Worm (Caenorhabditis elegans) whole organism, L4 larva: ENCODE data around the gene Y54G2A.15.

ENCODE experiments used
- F26F4.8 ChIP-seq: fragments of 200-800 bp; sonication (Bioruptor generic); conservative IDR thresholded peaks from 2 replicates; pipeline ENCODE4 v1.3.6; 2022; ENCODE audit warnings: missing genetic modification characterization, missing compliant biosample characterization
- F44E2.7 ChIP-seq: fragments of 200-800 bp; sonication (Bioruptor generic); IDR thresholded peaks from 2 replicates; pipeline ENCODE4 v2.1.2; 2022; ENCODE audit warnings: missing genetic modification characterization, missing compliant biosample characterization
- T20F7.1 ChIP-seq: fragments of 200-800 bp; sonication (Bioruptor generic); optimal IDR thresholded peaks from 2 replicates; lab custom pipeline; 2018; ENCODE audit warnings: mild to moderate bottlenecking, missing genetic modification characterization, missing compliant biosample characterization
- Y105C5A.15 ChIP-seq: fragments of 200-800 bp; sonication (Bioruptor generic); IDR thresholded peaks from 2 replicates; pipeline ENCODE4 v1.3.6; 2022; ENCODE audit warnings: missing genetic modification characterization, missing compliant biosample characterization
- Y5F2A.4 ChIP-seq: fragments of 200-800 bp; sonication (Bioruptor generic); optimal IDR thresholded peaks from 2 replicates; lab custom pipeline; 2018; ENCODE audit warnings: mild to moderate bottlenecking, missing genetic modification characterization, missing compliant biosample characterization
- aha-1 ChIP-seq: fragments of 150-350 bp; peaks from one replicate; lab custom pipeline; 2014; ENCODE audit warnings: missing biosample characterization, missing genetic modification characterization
- aly-2 ChIP-seq: sonication (generic microtip); optimal IDR thresholded peaks from 2 replicates; lab custom pipeline; 2018; ENCODE audit warnings: missing biosample characterization, missing genetic modification characterization
- ceh-28 ChIP-seq: fragments of 150-350 bp; optimal IDR thresholded peaks from 2 replicates; lab custom pipeline; 2014; ENCODE audit warnings: missing biosample characterization, missing genetic modification reagents, missing genetic modification characterization
- ceh-44 ChIP-seq: fragments of 200-800 bp; sonication (Bioruptor generic); IDR thresholded peaks from 2 replicates; pipeline ENCODE4 v1.3.6; 2022; ENCODE audit warnings: missing genetic modification reagents, missing genetic modification characterization, missing compliant biosample characterization
- daf-16 ChIP-seq, 3 experiments: sonication (generic microtip); optimal IDR thresholded peaks; 2 replicates each; lab custom pipeline; 2016 to 2017; ENCODE audit warnings: missing genetic modification characterization in 3 of 3, missing genetic modification reagents in 3 of 3, mild to moderate bottlenecking in 2 of 3, missing compliant biosample characterization in 2 of 3, missing biosample characterization in 1 of 3, moderate library complexity in 1 of 3
- daf-19 ChIP-seq: fragments of 200-800 bp; sonication (Bioruptor generic); conservative IDR thresholded peaks from 2 replicates; pipeline ENCODE4 v1.3.6; 2022; ENCODE audit warnings: missing genetic modification characterization, missing compliant biosample characterization
- dmd-6 ChIP-seq: fragments of 200-800 bp; sonication (Bioruptor generic); IDR thresholded peaks from 2 replicates; pipeline ENCODE4 v1.3.6; 2022; ENCODE audit warnings: missing genetic modification reagents, missing genetic modification characterization, missing compliant biosample characterization
- dmd-8 ChIP-seq: fragments of 200-800 bp; sonication (Bioruptor generic); IDR thresholded peaks from 2 replicates; pipeline ENCODE4 v1.3.6; 2022; ENCODE audit warnings: missing genetic modification characterization, missing compliant biosample characterization
- dmd-9 ChIP-seq: fragments of 200-800 bp; sonication (Bioruptor generic); IDR thresholded peaks from 2 replicates; pipeline ENCODE4 v1.3.6; 2022; ENCODE audit warnings: missing genetic modification reagents, missing genetic modification characterization, missing compliant biosample characterization
- dpl-1 ChIP-seq: fragments of 150-350 bp; optimal IDR thresholded peaks from 2 replicates; lab custom pipeline; 2014; ENCODE audit warnings: missing biosample characterization, missing genetic modification reagents, missing genetic modification characterization
- dve-1 ChIP-seq: sonication (generic microtip); optimal IDR thresholded peaks from 2 replicates; lab custom pipeline; 2017; ENCODE audit warnings: antibody characterized with exemption, mild to moderate bottlenecking, missing genetic modification characterization, missing compliant biosample characterization; ENCODE audit not compliant: insufficient read depth
- fkh-10 ChIP-seq: fragments of 150-350 bp; optimal IDR thresholded peaks from 2 replicates; lab custom pipeline; 2014; ENCODE audit warnings: missing biosample characterization, missing genetic modification reagents, missing genetic modification characterization
- gei-8 ChIP-seq: fragments of 200-800 bp; sonication (Bioruptor generic); optimal IDR thresholded peaks from 2 replicates; lab custom pipeline; 2018; ENCODE audit warnings: mild to moderate bottlenecking, missing genetic modification characterization, missing compliant biosample characterization
- hif-1 ChIP-seq, 2 experiments: sonication (generic microtip); optimal IDR thresholded peaks; 2 replicates each; lab custom pipeline; 2016 to 2017; ENCODE audit warnings: missing compliant biosample characterization in 2 of 2, missing genetic modification characterization in 2 of 2, missing genetic modification reagents in 2 of 2, missing genotype in 2 of 2, mild to moderate bottlenecking in 1 of 2
- hlh-11 ChIP-seq: fragments of 200-800 bp; sonication (Bioruptor generic); optimal IDR thresholded peaks from 2 replicates; lab custom pipeline; 2018; ENCODE audit warnings: mild to moderate bottlenecking, missing genetic modification characterization, missing compliant biosample characterization
- hlh-30 ChIP-seq: sonication (generic microtip); optimal IDR thresholded peaks from 2 replicates; lab custom pipeline; 2017; ENCODE audit warnings: antibody characterized with exemption, mild to moderate bottlenecking, missing genetic modification characterization, missing compliant biosample characterization; ENCODE audit not compliant: insufficient read depth
- lin-15B ChIP-seq: fragments of 150-350 bp; sonication (generic microtip); optimal IDR thresholded peaks from 3 replicates; lab custom pipeline; 2014; ENCODE audit warnings: missing biosample characterization, missing genetic modification characterization
- lin-38 ChIP-seq: fragments of 200-800 bp; sonication (Bioruptor generic); IDR thresholded peaks from 2 replicates; pipeline ENCODE4 v1.3.6; 2022; ENCODE audit warnings: missing genetic modification reagents, missing genetic modification characterization, missing compliant biosample characterization
- madf-9 ChIP-seq: fragments of 200-800 bp; sonication (Bioruptor generic); conservative IDR thresholded peaks from 2 replicates; pipeline ENCODE4 v1.3.6; 2022; ENCODE audit warnings: missing genetic modification reagents, missing genetic modification characterization, missing compliant biosample characterization
- mdt-29 ChIP-seq: fragments of 200-800 bp; sonication (Bioruptor generic); IDR thresholded peaks from 2 replicates; pipeline ENCODE4 v1.3.6; 2022; ENCODE audit warnings: missing genetic modification reagents, missing genetic modification characterization, missing compliant biosample characterization
- mes-2 ChIP-seq: sonication (generic microtip); optimal IDR thresholded peaks from 2 replicates; lab custom pipeline; 2016; ENCODE audit warnings: missing genotype, mild to moderate bottlenecking, missing genetic modification characterization, missing compliant biosample characterization; ENCODE audit not compliant: poor library complexity, severe bottlenecking
- mxl-2 ChIP-seq: fragments of 200-800 bp; sonication (Bioruptor generic); conservative IDR thresholded peaks from 2 replicates; pipeline ENCODE4 v1.3.6; 2022; ENCODE audit warnings: missing genetic modification reagents, missing genetic modification characterization, missing compliant biosample characterization
- nhr-237 ChIP-seq: sonication (generic microtip); optimal IDR thresholded peaks from 2 replicates; lab custom pipeline; 2017; ENCODE audit warnings: missing biosample characterization, missing genetic modification characterization
- nhr-28 ChIP-seq: fragments of 150-350 bp; optimal IDR thresholded peaks from 2 replicates; lab custom pipeline; 2014; ENCODE audit warnings: missing biosample characterization, missing genetic modification characterization
- nhr-76 ChIP-seq: fragments of 150-350 bp; optimal IDR thresholded peaks from 2 replicates; lab custom pipeline; 2014; ENCODE audit warnings: missing biosample characterization, missing genetic modification characterization
- php-3 ChIP-seq: fragments of 200-800 bp; sonication (Bioruptor generic); IDR thresholded peaks from 2 replicates; pipeline ENCODE4 v1.3.6; 2022; ENCODE audit warnings: missing genetic modification reagents, missing genetic modification characterization, missing compliant biosample characterization
- pqm-1 ChIP-seq: sonication (generic microtip); optimal IDR thresholded peaks from 2 replicates; lab custom pipeline; 2017; ENCODE audit warnings: missing biosample characterization, missing genetic modification characterization
- set-16 ChIP-seq: fragments of 200-800 bp; sonication (Bioruptor generic); IDR thresholded peaks from 2 replicates; pipeline ENCODE4 v1.3.6; 2022; ENCODE audit warnings: missing genetic modification reagents, missing genetic modification characterization, missing compliant biosample characterization
- spr-1 ChIP-seq: sonication (generic microtip); optimal IDR thresholded peaks from 2 replicates; lab custom pipeline; 2016; ENCODE audit warnings: mild to moderate bottlenecking, missing genetic modification characterization, missing compliant biosample characterization
- spr-3 ChIP-seq: fragments of 200-800 bp; sonication (Bioruptor generic); optimal IDR thresholded peaks from 2 replicates; lab custom pipeline; 2018; ENCODE audit warnings: mild to moderate bottlenecking, missing genetic modification characterization, missing compliant biosample characterization
- tag-97 ChIP-seq: fragments of 200-800 bp; sonication (Bioruptor generic); IDR thresholded peaks from 2 replicates; pipeline ENCODE4 v1.3.6; 2022; ENCODE audit warnings: missing genetic modification characterization, missing compliant biosample characterization
- unc-130 ChIP-seq: sonication (generic microtip); optimal IDR thresholded peaks from 2 replicates; lab custom pipeline; 2016; ENCODE audit warnings: missing genetic modification reagents, missing genetic modification characterization, missing compliant biosample characterization
- unc-62 ChIP-seq, 3 experiments: fragments of 150-350 bp in 1 of 3; sonication (generic microtip); optimal IDR thresholded peaks in 2 of 3; peaks in 1 of 3; 1 replicate in 1 of 3; 2 replicates in 2 of 3; lab custom pipeline; 2014 to 2017; ENCODE audit warnings: missing biosample characterization in 3 of 3, missing genetic modification characterization in 3 of 3, missing genetic modification reagents in 3 of 3, missing genotype in 1 of 3
- zip-11 ChIP-seq: fragments of 200-800 bp; sonication (Bioruptor generic); IDR thresholded peaks from 2 replicates; pipeline ENCODE4 v1.3.6; 2022; ENCODE audit warnings: missing genetic modification characterization, missing compliant biosample characterization
- ztf-11 ChIP-seq: fragments of 150-350 bp; optimal IDR thresholded peaks from 2 replicates; lab custom pipeline; 2014; ENCODE audit warnings: missing biosample characterization, missing genetic modification characterization
- ztf-7 ChIP-seq: fragments of 150-350 bp; optimal IDR thresholded peaks from 2 replicates; lab custom pipeline; 2014; ENCODE audit warnings: missing biosample characterization, missing genetic modification characterization

Y54G2A.15 gene

DNA sequence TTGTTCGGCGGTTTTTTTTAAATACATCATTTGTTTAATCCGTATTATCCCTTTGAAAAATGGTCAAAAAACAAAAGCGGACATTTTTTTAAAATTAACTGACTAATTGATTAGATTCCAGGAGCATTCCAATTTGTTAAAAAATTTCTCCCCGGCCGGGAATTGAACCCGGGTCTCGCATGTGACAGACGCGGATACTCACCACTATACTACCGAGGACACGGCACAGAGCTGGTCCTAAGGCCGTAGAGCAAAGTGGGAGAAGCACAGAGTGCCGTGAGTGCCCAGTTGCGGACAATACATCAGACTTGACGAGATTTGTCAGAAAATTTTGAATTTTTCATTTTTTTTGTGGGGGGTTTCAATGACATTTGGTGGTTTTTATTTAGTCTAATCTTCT, 42.8 kb downstream of the Y54G2A.15 start (continued):
- peak; percentile 26 for TF ChIP-seq spr-1
- peak; percentile 61 for TF ChIP-seq mes-2 (tag; lab: Kevin White, UChicago)
- TF ChIP-seq F44E2.7, result peak; percentile 68; the same call in 1 of the 2 replicates
- no peak for TF ChIP-seq fkh-10 (GFP tag; lab: Kevin White, UChicago)
- TF ChIP-seq Y5F2A.4, result peak; percentile 20
- TF ChIP-seq hif-1 (tag; optimal IDR thresholded peaks at IDR 0.05; lab: Kevin White, UChicago), result no peak
- TF ChIP-seq nhr-237 (tag; lab: Kevin White, UChicago), result no peak
- TF ChIP-seq ceh-44 (GFP tag; lab: Robert Waterston, UW), result peak; percentile 66; the same call in 1 of the 2 replicates
- TF ChIP-seq aly-2 (tag; lab: Kevin White, UChicago), result no peak
- no peak for TF ChIP-seq ceh-28 (tag; lab: Kevin White, UChicago)
- no peak for TF ChIP-seq T20F7.1
- TF ChIP-seq ztf-11 (tag; lab: Kevin White, UChicago), result no peak
- 0 out of 2 replicates have a peak, but pooled peaks have one; percentile 38 for TF ChIP-seq php-3 (GFP tag; lab: Robert Waterston, UW)
- no peak for TF ChIP-seq tag-97 (GFP tag; lab: Robert Waterston, UW)
- no peak for TF ChIP-seq pqm-1 (tag; lab: Kevin White, UChicago)
- no peak for TF ChIP-seq ztf-7 (tag; lab: Kevin White, UChicago)
- no peak for TF ChIP-seq Y105C5A.15
- no peak; the same call in 1 of the 2 replicates for TF ChIP-seq set-16
- TF ChIP-seq mdt-29 (GFP tag; lab: Robert Waterston, UW), result peak; percentile 66
- TF ChIP-seq dpl-1 (GFP tag; lab: Kevin White, UChicago), result peak; percentile 22
- TF ChIP-seq dmd-9 (GFP tag; lab: Robert Waterston, UW), result 0 out of 2 replicates have a peak, but pooled peaks have one; percentile 23
- no peak for TF ChIP-seq daf-19 (GFP tag; lab: Robert Waterston, UW)
- TF ChIP-seq daf-16 (GFP tag; optimal IDR thresholded peaks at IDR 0.05; lab: Kevin White, UChicago), result peak in 1 of 2 experiments; percentile 56
- TF ChIP-seq daf-16 (tag; optimal IDR thresholded peaks at IDR 0.05; lab: Kevin White, UChicago), result peak; percentile 17
- no peak for TF ChIP-seq lin-15B
- no peak; the same call in 1 of the 2 replicates for TF ChIP-seq madf-9

DNA sequence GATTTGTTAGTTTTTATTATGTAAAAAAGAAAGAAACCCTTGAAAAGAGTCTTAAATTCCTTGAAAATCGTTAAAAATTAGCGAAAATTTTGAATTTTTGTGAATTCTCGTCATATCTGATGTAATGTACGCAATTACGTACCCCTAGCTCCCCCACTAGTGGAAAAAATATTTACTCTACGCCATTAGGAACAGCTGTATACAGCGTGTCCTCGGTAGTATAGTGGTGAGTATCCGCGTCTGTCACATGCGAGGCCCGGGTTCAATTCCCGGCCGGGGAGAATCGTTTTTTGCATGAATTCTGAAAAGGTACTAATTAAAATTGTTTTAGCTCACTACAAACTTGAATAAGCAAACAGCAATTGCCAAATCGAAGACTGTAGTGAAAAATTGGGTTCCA, 43.9 kb downstream of the Y54G2A.15 start:
- TF ChIP-seq unc-130 (GFP tag; lab: Kevin White, UChicago), result no peak
- peak; percentile 36; the same call in 1 of the 2 replicates for TF ChIP-seq lin-38
- TF ChIP-seq dmd-8, result no peak
- TF ChIP-seq aha-1 (tag; lab: Kevin White, UChicago), result peak; percentile 49
- TF ChIP-seq fkh-10 (GFP tag; lab: Kevin White, UChicago), result no peak
- no peak for TF ChIP-seq F26F4.8 (GFP tag; lab: Robert Waterston, UW)

DNA sequence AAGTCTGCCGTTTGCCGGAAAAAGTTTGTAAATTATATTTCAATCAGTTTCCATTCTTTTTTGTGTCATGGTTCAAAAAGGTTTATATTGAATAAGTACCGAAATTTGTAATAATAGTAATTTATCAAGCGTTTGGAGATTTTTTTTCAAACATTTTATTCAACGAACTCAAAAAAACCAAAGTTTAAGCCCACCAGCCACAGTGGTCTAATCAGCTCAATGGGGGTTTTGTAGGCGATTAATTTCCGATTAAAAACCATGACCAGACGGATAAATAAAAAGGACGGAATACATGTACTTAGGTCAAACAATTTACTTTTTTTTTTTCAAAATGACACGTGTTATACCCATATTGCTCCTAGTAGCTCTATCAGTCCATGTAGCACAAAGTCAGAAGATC, 44.4 kb downstream of the Y54G2A.15 start, which contains the start of gene Y54G2A.10:
TSS of gene Y54G2A.10 (plus strand) at position 301 of the 400 bp plus-strand sequence.
- TF ChIP-seq zip-11 (GFP tag; lab: Robert Waterston, UW) (no peak), nhr-76 (no peak), gei-8 (GFP tag; lab: Kevin White, UChicago) (no peak), dmd-6 (GFP tag; lab: Robert Waterston, UW) (no peak), T20F7.1 (no peak), dve-1 (no peak)

ce11 chrIV:2798339-2798738, 45.4 kb downstream of the Y54G2A.15 start, which contains the start of gene Y54G2A.52:
Gene Y54G2A.52 (minus strand): TSS chrIV:2798686.
- TF ChIP-seq daf-16 (GFP tag; optimal IDR thresholded peaks at IDR 0.05; lab: Kevin White, UChicago) (peak in 1 of 2 experiments; percentile 57), daf-16 (tag; optimal IDR thresholded peaks at IDR 0.05; lab: Kevin White, UChicago) (peak; percentile 97), dmd-6 (GFP tag; lab: Robert Waterston, UW) (peak; percentile 52; the same call in 1 of the 2 replicates), php-3 (GFP tag; lab: Robert Waterston, UW) (peak; percentile 37; the same call in 1 of the 2 replicates), dve-1 (peak; percentile 87), pqm-1 (tag; lab: Kevin White, UChicago) (peak; percentile 63), ztf-7 (tag; lab: Kevin White, UChicago) (peak; percentile 44), unc-62 (GFP tag; optimal IDR thresholded peaks at IDR 0.05 in 1 of 2; lab: Kevin White, UChicago) (peak in 1 of 2 experiments; percentile 38), unc-62 (tag; optimal IDR thresholded peaks at IDR 0.05; lab: Kevin White, UChicago) (no peak), nhr-28 (tag; lab: Kevin White, UChicago) (peak; percentile 35), hlh-30 (tag; lab: Kevin White, UChicago) (peak; percentile 56), spr-3 (GFP tag; lab: Kevin White, UChicago) (no peak), F44E2.7 (no peak), T20F7.1 (no peak), mxl-2 (GFP tag; lab: Robert Waterston, UW) (no peak), hlh-11 (tag; lab: Kevin White, UChicago) (peak; percentile 53)
